ENCODE assay signal across 6 fruit fly cellular contexts in the genomic region with DNA sequence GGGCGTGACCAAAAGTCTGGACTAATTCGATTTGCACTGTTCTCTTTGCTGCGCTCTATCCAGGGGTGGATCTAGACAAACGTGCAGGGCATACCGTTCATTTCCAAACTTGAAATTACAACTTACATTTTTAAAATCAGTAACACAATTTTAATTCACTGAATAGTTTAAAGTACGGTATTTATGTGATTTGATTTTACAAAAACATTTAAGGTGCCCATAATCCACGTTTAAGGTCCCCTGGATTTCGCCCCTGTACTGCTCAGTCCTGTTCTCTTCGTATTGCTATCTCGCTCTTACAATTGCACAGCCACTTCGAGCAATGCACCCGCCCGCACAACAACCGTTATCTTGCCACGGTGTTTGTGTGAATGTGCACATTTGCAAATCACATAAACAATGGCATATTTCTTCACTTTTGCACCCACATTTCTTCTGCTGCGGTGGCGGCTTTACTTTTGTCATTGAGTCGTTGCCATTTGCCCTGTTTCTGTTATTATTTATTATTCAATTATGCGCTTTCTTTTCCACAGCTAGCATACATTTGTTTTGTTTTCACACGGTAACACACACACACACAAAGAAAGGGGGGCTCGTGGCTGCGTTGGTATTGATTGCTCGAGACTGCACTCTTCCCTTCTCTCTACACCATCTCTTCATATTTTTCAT.
A peak's percentile ranks its signal among the peaks of the same experiment; 100 is the strongest.
TF ChIP-seq lines count a peak whose summit lies in the region.

No protein-coding gene starts in this region.

- peak; percentile 0 for TF ChIP-seq CTCF in whole organism, embryonic (GFP tag; optimal IDR thresholded peaks at IDR 0.05; lab: Kevin White, UChicago)

TF ChIP-seq in whole organism, 6 proteins besides CTCF, POLR2A, EP300 and RAD21:
- TF ChIP-seq EcR (GFP tag; optimal IDR thresholded peaks at IDR 0.05; lab: Kevin White, UChicago) (peak; percentile 72 to 80), Dll (optimal IDR thresholded peaks at IDR 0.05; lab: Kevin White, UChicago) (no peak)

TF ChIP-seq in whole organism, adult, 20 proteins besides CTCF, POLR2A, EP300 and RAD21 (continues in another document):
- TF ChIP-seq cnc (optimal IDR thresholded peaks at IDR 0.05; lab: Kevin White, UChicago) (peak in 1 of 2 experiments; percentile 16), pad (GFP tag; optimal IDR thresholded peaks at IDR 0.05; lab: Kevin White, UChicago) (peak; percentile 96), CG5204 (GFP tag; optimal IDR thresholded peaks at IDR 0.05; lab: Kevin White, UChicago) (peak; percentile 92), CG12768 (GFP tag; optimal IDR thresholded peaks at IDR 0.05; lab: Kevin White, UChicago) (peak; percentile 97), toe (GFP tag; optimal IDR thresholded peaks at IDR 0.05; lab: Kevin White, UChicago) (peak; percentile 94), kay (GFP tag; lab: Kevin White, UChicago; ENCODE audit: borderline replicate concordance) (peak; percentile 86), CG1620 (GFP tag; optimal IDR thresholded peaks at IDR 0.05; lab: Kevin White, UChicago) (peak; percentile 95), CG14711 (tag; optimal IDR thresholded peaks at IDR 0.05; lab: Kevin White, UChicago) (peak; percentile 96), bab1 (GFP tag; optimal IDR thresholded peaks at IDR 0.05; lab: Kevin White, UChicago) (peak; percentile 97), cic (GFP tag; optimal IDR thresholded peaks at IDR 0.05; lab: Kevin White, UChicago) (peak; percentile 64), Mnt (GFP tag; optimal IDR thresholded peaks at IDR 0.05; lab: Kevin White, UChicago) (peak; percentile 93), Hr96 (GFP tag; optimal IDR thresholded peaks at IDR 0.05; lab: Kevin White, UChicago) (peak; percentile 96), CG7045 (GFP tag; optimal IDR thresholded peaks at IDR 0.05; lab: Kevin White, UChicago) (peak; percentile 94), CG11617 (GFP tag; optimal IDR thresholded peaks at IDR 0.05; lab: Kevin White, UChicago) (peak; percentile 94), Clk (GFP tag; optimal IDR thresholded peaks at IDR 0.05; lab: Kevin White, UChicago) (peak; percentile 82)

TF ChIP-seq in whole organism, embryonic, 481 proteins besides CTCF, POLR2A, EP300 and RAD21 (continues in another document):
- TF ChIP-seq CG14050 (GFP tag; IDR thresholded peaks at IDR 0.05; lab: Robert Waterston, UW) (peak; percentile 57), caup (GFP tag; optimal IDR thresholded peaks at IDR 0.05; lab: Kevin White, UChicago; ENCODE audit: severe bottlenecking) (peak; percentile 23), zfh1 (GFP tag; IDR thresholded peaks at IDR 0.05; lab: Robert Waterston, UW) (peak; percentile 90), CG17186 (GFP tag; optimal IDR thresholded peaks at IDR 0.05; lab: Kevin White, UChicago) (peak; percentile 40), CG14667 (GFP tag; IDR thresholded peaks at IDR 0.05; lab: Robert Waterston, UW) (peak; percentile 67; the same call in 1 of the 2 replicates), CG6175 (GFP tag; IDR thresholded peaks at IDR 0.05; lab: Robert Waterston, UW) (peak; percentile 37; the same call in 1 of the 3 replicates), Dfd (GFP tag; optimal IDR thresholded peaks at IDR 0.05; lab: Kevin White, UChicago) (no peak), fd102C (GFP tag; optimal IDR thresholded peaks at IDR 0.05; lab: Kevin White, UChicago) (peak; percentile 71), CG3163 (GFP tag; optimal IDR thresholded peaks at IDR 0.05; lab: Kevin White, UChicago) (peak; percentile 25), MTF-1 (GFP tag; optimal IDR thresholded peaks at IDR 0.05; lab: Kevin White, UChicago; ENCODE audit: borderline replicate concordance) (peak; percentile 50), Stat92E (GFP tag; optimal IDR thresholded peaks at IDR 0.05; lab: Kevin White, UChicago) (peak in 1 of 3 experiments; percentile 70), gem (tag; optimal IDR thresholded peaks at IDR 0.05; lab: Kevin White, UChicago) (peak; percentile 86), stc (GFP tag; IDR thresholded peaks at IDR 0.05; lab: Robert Waterston, UW) (peak; percentile 53), Sox100B (GFP tag; optimal IDR thresholded peaks at IDR 0.05; lab: Kevin White, UChicago) (peak; percentile 51), Lim3 (GFP tag; IDR thresholded peaks at IDR 0.05; lab: Robert Waterston, UW) (no peak)

TF ChIP-seq in whole organism, prepupa, 60 proteins besides CTCF, POLR2A, EP300 and RAD21 (continues in another document):
- TF ChIP-seq CG15336 (GFP tag; IDR thresholded peaks at IDR 0.05; lab: Robert Waterston, UW) (peak; percentile 98), dac (GFP tag; optimal IDR thresholded peaks at IDR 0.05; lab: Kevin White, UChicago) (peak; percentile 93), CG6808 (GFP tag; optimal IDR thresholded peaks at IDR 0.05; lab: Kevin White, UChicago) (peak; percentile 97), CG31627 (GFP tag; optimal IDR thresholded peaks at IDR 0.05; lab: Kevin White, UChicago) (peak; percentile 99), svp (GFP tag; lab: Kevin White, UChicago) (peak; percentile 100), Blimp-1 (GFP tag; optimal IDR thresholded peaks at IDR 0.05; lab: Kevin White, UChicago) (peak; percentile 95), lz (GFP tag; optimal IDR thresholded peaks at IDR 0.05; lab: Kevin White, UChicago) (peak; percentile 99), OdsH (GFP tag; optimal IDR thresholded peaks at IDR 0.05; lab: Kevin White, UChicago) (peak; percentile 99), vri (GFP tag; optimal IDR thresholded peaks at IDR 0.05; lab: Kevin White, UChicago) (peak; percentile 97), CG1621 (tag; optimal IDR thresholded peaks at IDR 0.05; lab: Kevin White, UChicago) (peak; percentile 98), Sox14 (GFP tag; optimal IDR thresholded peaks at IDR 0.05; lab: Kevin White, UChicago) (peak; percentile 99), cyc (GFP tag; optimal IDR thresholded peaks at IDR 0.05; lab: Kevin White, UChicago) (peak; percentile 99), eg (GFP tag; IDR thresholded peaks at IDR 0.05; lab: Robert Waterston, UW) (peak; percentile 98), CG34406 (GFP tag; optimal IDR thresholded peaks at IDR 0.05; lab: Kevin White, UChicago) (peak; percentile 98), acj6 (GFP tag; optimal IDR thresholded peaks at IDR 0.05; lab: Kevin White, UChicago) (peak; percentile 99), CG4318 (GFP tag; optimal IDR thresholded peaks at IDR 0.05; lab: Kevin White, UChicago) (peak; percentile 96), CG11902 (GFP tag; optimal IDR thresholded peaks at IDR 0.05; lab: Kevin White, UChicago) (peak; percentile 100)

TF ChIP-seq in whole organism, pupa, 21 proteins besides CTCF, POLR2A, EP300 and RAD21 (continues in another document):
- TF ChIP-seq CG32121 (GFP tag; IDR thresholded peaks at IDR 0.05; lab: Robert Waterston, UW) (peak; percentile 99), CG8159 (tag; optimal IDR thresholded peaks at IDR 0.05; lab: Kevin White, UChicago) (peak; percentile 99), rn (GFP tag; IDR thresholded peaks at IDR 0.05; lab: Robert Waterston, UW) (peak; percentile 96), gl (tag; optimal IDR thresholded peaks at IDR 0.05; lab: Kevin White, UChicago) (peak; percentile 97), CG8301 (tag; optimal IDR thresholded peaks at IDR 0.05; lab: Kevin White, UChicago) (peak; percentile 99), CG14655 (GFP tag; optimal IDR thresholded peaks at IDR 0.05; lab: Kevin White, UChicago) (peak; percentile 99), Snoo (tag; optimal IDR thresholded peaks at IDR 0.05; lab: Kevin White, UChicago) (peak; percentile 99), CG34367 (tag; optimal IDR thresholded peaks at IDR 0.05; lab: Kevin White, UChicago) (peak; percentile 99), CG4496 (GFP tag; IDR thresholded peaks at IDR 0.05; lab: Robert Waterston, UW) (peak; percentile 99), CG13204 (GFP tag; optimal IDR thresholded peaks at IDR 0.05; lab: Kevin White, UChicago) (peak; percentile 94), Pif1A (GFP tag; optimal IDR thresholded peaks at IDR 0.05; lab: Kevin White, UChicago) (peak; percentile 99), Pif1B (GFP tag; optimal IDR thresholded peaks at IDR 0.05; lab: Kevin White, UChicago) (peak; percentile 98), D1 (tag; optimal IDR thresholded peaks at IDR 0.05; lab: Kevin White, UChicago) (peak; percentile 97), CG10348 (GFP tag; IDR thresholded peaks at IDR 0.05; lab: Robert Waterston, UW) (peak; percentile 95), fd96Ca (GFP tag; IDR thresholded peaks at IDR 0.05; lab: Robert Waterston, UW) (peak; percentile 98), EcR (GFP tag; optimal IDR thresholded peaks at IDR 0.05; lab: Kevin White, UChicago) (peak; percentile 96), Ets98B (GFP tag; IDR thresholded peaks at IDR 0.05; lab: Robert Waterston, UW) (peak; percentile 98), CG9948 (tag; optimal IDR thresholded peaks at IDR 0.05; lab: Kevin White, UChicago) (peak; percentile 99), CG15710 (tag; optimal IDR thresholded peaks at IDR 0.05; lab: Kevin White, UChicago) (peak; percentile 99)

TF ChIP-seq in whole organism, wandering third instar larva, 38 proteins besides CTCF, POLR2A, EP300 and RAD21 (continues in another document):
- TF ChIP-seq Hnf4 (GFP tag; optimal IDR thresholded peaks at IDR 0.05; lab: Kevin White, UChicago) (peak; percentile 98), sage (GFP tag; optimal IDR thresholded peaks at IDR 0.05; lab: Kevin White, UChicago) (peak; percentile 96), CG32264 (GFP tag; optimal IDR thresholded peaks at IDR 0.05; lab: Kevin White, UChicago) (peak; percentile 96), GATAd (GFP tag; optimal IDR thresholded peaks at IDR 0.05; lab: Kevin White, UChicago) (peak; percentile 93), Rel (GFP tag; optimal IDR thresholded peaks at IDR 0.05; lab: Kevin White, UChicago) (peak; percentile 82), Rel (tag; optimal IDR thresholded peaks at IDR 0.05; lab: Kevin White, UChicago) (peak; percentile 87), dmrt93B (GFP tag; optimal IDR thresholded peaks at IDR 0.05; lab: Kevin White, UChicago) (peak; percentile 98), usp (GFP tag; optimal IDR thresholded peaks at IDR 0.05; lab: Kevin White, UChicago) (no peak), br (GFP tag; optimal IDR thresholded peaks at IDR 0.05; lab: Kevin White, UChicago) (peak; percentile 99), Dif (GFP tag; optimal IDR thresholded peaks at IDR 0.05; lab: Kevin White, UChicago; ENCODE audit: partially characterized antibody) (no peak), Mio (GFP tag; optimal IDR thresholded peaks at IDR 0.05; lab: Kevin White, UChicago) (peak; percentile 86), Vsx2 (GFP tag; optimal IDR thresholded peaks at IDR 0.05; lab: Kevin White, UChicago; ENCODE audit: partially characterized antibody) (no peak), Hr78 (GFP tag; optimal IDR thresholded peaks at IDR 0.05; lab: Kevin White, UChicago) (no peak), jim (GFP tag; optimal IDR thresholded peaks at IDR 0.05; lab: Kevin White, UChicago) (peak; percentile 69), sv (GFP tag; optimal IDR thresholded peaks at IDR 0.05; lab: Kevin White, UChicago) (peak; percentile 9), ey (GFP tag; optimal IDR thresholded peaks at IDR 0.05; lab: Kevin White, UChicago) (peak; percentile 99), HLH106 (tag; optimal IDR thresholded peaks at IDR 0.05; lab: Kevin White, UChicago) (peak; percentile 99), Abd-B (GFP tag; optimal IDR thresholded peaks at IDR 0.05; lab: Kevin White, UChicago) (no peak), Jra (GFP tag; optimal IDR thresholded peaks at IDR 0.05; lab: Kevin White, UChicago) (peak; percentile 95), fru (GFP tag; optimal IDR thresholded peaks at IDR 0.05; lab: Kevin White, UChicago) (peak; percentile 99)
